Fruit fly (Drosophila melanogaster): ENCODE results near the gene tll.

The tll gene

dm6 chr3R:30805196-30805595 is 46.9 kb upstream of the tll start (continued):
- TF ChIP-seq ttk (GFP tag; IDR thresholded peaks at IDR 0.05) (peak; percentile 32; the same call in 1 of the 2 replicates), her (GFP tag; optimal IDR thresholded peaks at IDR 0.05) (no peak), Ssrp (tag; optimal IDR thresholded peaks at IDR 0.05) (peak; percentile 24), Hr39 (optimal IDR thresholded peaks at IDR 0.05) (no peak), CG2678 (tag; optimal IDR thresholded peaks at IDR 0.05) (peak; percentile 42), prd (optimal IDR thresholded peaks at IDR 0.05) (no peak), prd (GFP tag; IDR thresholded peaks at IDR 0.05) (peak; percentile 3; the same call in 1 of the 3 replicates), CG2712 (tag; optimal IDR thresholded peaks at IDR 0.05) (peak; percentile 38), nom (GFP tag; optimal IDR thresholded peaks at IDR 0.05) (peak; percentile 12), PHDP (tag; optimal IDR thresholded peaks at IDR 0.05) (peak; percentile 8), CG7839 (tag; optimal IDR thresholded peaks at IDR 0.05) (peak; percentile 43), hkb (optimal IDR thresholded peaks at IDR 0.05) (no peak), hkb (GFP tag; IDR thresholded peaks at IDR 0.05) (peak; percentile 21; the same call in 1 of the 2 replicates), pan (optimal IDR thresholded peaks at IDR 0.05) (no peak), pan (GFP tag; optimal IDR thresholded peaks at IDR 0.05 in 1 of 2, IDR thresholded peaks at IDR 0.05 in 1 of 2) (no peak), CG7786 (GFP tag; optimal IDR thresholded peaks at IDR 0.05) (peak; percentile 4), Atf6 (GFP tag; IDR thresholded peaks at IDR 0.05) (peak; percentile 40; the same call in 1 of the 2 replicates), CG11504 (tag; optimal IDR thresholded peaks at IDR 0.05) (peak; percentile 55), CG15696 (tag; optimal IDR thresholded peaks at IDR 0.05) (peak; percentile 21), trem (tag; optimal IDR thresholded peaks at IDR 0.05) (peak; percentile 7), zfh1 (GFP tag; IDR thresholded peaks at IDR 0.05) (0 out of 3 replicates have a peak, but pooled peaks have one; percentile 41), Xbp1 (GFP tag; optimal IDR thresholded peaks at IDR 0.05) (peak; percentile 20), CG8924 (tag; optimal IDR thresholded peaks at IDR 0.05) (peak; percentile 13), lola (GFP tag; optimal IDR thresholded peaks at IDR 0.05) (peak in 1 of 3 experiments; percentile 1), CG15269 (tag; optimal IDR thresholded peaks at IDR 0.05) (peak; percentile 32), Awh (GFP tag; IDR thresholded peaks at IDR 0.05) (0 out of 2 replicates have a peak, but pooled peaks have one; percentile 32), dmrt99B (tag; optimal IDR thresholded peaks at IDR 0.05) (peak; percentile 58), dmrt11E (tag; optimal IDR thresholded peaks at IDR 0.05) (peak; percentile 15), CG9727 (GFP tag; optimal IDR thresholded peaks at IDR 0.05) (peak; percentile 20), CG13424 (tag; optimal IDR thresholded peaks at IDR 0.05) (peak; percentile 45), Blimp-1 (GFP tag; optimal IDR thresholded peaks at IDR 0.05) (peak; percentile 0), grau (tag; optimal IDR thresholded peaks at IDR 0.05) (peak; percentile 85), CG17361 (GFP tag; IDR thresholded peaks at IDR 0.05) (no peak; the same call in 2 of the 3 replicates), CG17359 (tag; optimal IDR thresholded peaks at IDR 0.05) (peak; percentile 42), Atf3 (GFP tag; optimal IDR thresholded peaks at IDR 0.05) (no peak), fd96Cb (tag; optimal IDR thresholded peaks at IDR 0.05) (peak; percentile 33), lab (GFP tag; optimal IDR thresholded peaks at IDR 0.05) (peak; percentile 28), Ptx1 (GFP tag; IDR thresholded peaks at IDR 0.05) (0 out of 2 replicates have a peak, but pooled peaks have one; percentile 21), CG4820 (GFP tag; optimal IDR thresholded peaks at IDR 0.05) (peak; percentile 8), CG8388 (GFP tag; optimal IDR thresholded peaks at IDR 0.05) (no peak), Dref (GFP tag; IDR thresholded peaks at IDR 0.05) (no peak), CG12104 (GFP tag; optimal IDR thresholded peaks at IDR 0.05) (no peak), sisA (GFP tag; IDR thresholded peaks at IDR 0.05) (peak; percentile 30; the same call in 1 of the 2 replicates), Sox102F (GFP tag; optimal IDR thresholded peaks at IDR 0.05) (peak; percentile 50), dati (GFP tag; IDR thresholded peaks at IDR 0.05) (no peak), bsh (GFP tag; optimal IDR thresholded peaks at IDR 0.05) (peak; percentile 6 to 13), CG3281 (GFP tag; optimal IDR thresholded peaks at IDR 0.05) (peak; percentile 9), Oli (tag; optimal IDR thresholded peaks at IDR 0.05) (peak; percentile 40)
